Worm (Caenorhabditis elegans) whole organism, L1 larva: ENCODE results near the gene cls-3.

Experiments used
- aha-1 ChIP-seq: fragments of 150-350 bp; optimal IDR thresholded peaks from 2 replicates; lab custom pipeline; 2014; ENCODE audit warnings: missing biosample characterization, missing genetic modification characterization
- aly-2 ChIP-seq: fragments of 150-350 bp; optimal IDR thresholded peaks from 2 replicates; lab custom pipeline; 2014; ENCODE audit warnings: missing biosample characterization, missing genetic modification characterization
- blmp-1 ChIP-seq: fragments of 150-350 bp; optimal IDR thresholded peaks from 2 replicates; lab custom pipeline; 2014; ENCODE audit warnings: missing biosample characterization, missing genetic modification characterization
- ceh-82 ChIP-seq, 3 experiments: fragments of 150-350 bp in 1 of 3; sonication (generic microtip) in 2 of 3; optimal IDR thresholded peaks; 2 replicates each; lab custom pipeline; 2014 to 2017; ENCODE audit warnings: missing biosample characterization in 3 of 3, missing genetic modification characterization in 3 of 3
- ceh-90 ChIP-seq: sonication (generic microtip); optimal IDR thresholded peaks from 2 replicates; lab custom pipeline; 2016; ENCODE audit warnings: missing genetic modification characterization, missing compliant biosample characterization
- ces-1 ChIP-seq: fragments of 150-350 bp; optimal IDR thresholded peaks from 2 replicates; lab custom pipeline; 2014; ENCODE audit warnings: missing biosample characterization, missing genetic modification reagents, missing genetic modification characterization
- dsc-1 ChIP-seq: sonication (generic microtip); optimal IDR thresholded peaks from 2 replicates; lab custom pipeline; 2016; ENCODE audit warnings: mild to moderate bottlenecking, missing genetic modification characterization, missing compliant biosample characterization
- efl-1 ChIP-seq, 4 experiments: fragments of 150-350 bp; optimal IDR thresholded peaks in 3 of 4; peaks in 1 of 4; 1 replicate in 1 of 4; 2 replicates in 3 of 4; lab custom pipeline; 2014; ENCODE audit warnings: missing biosample characterization in 2 of 4, missing genetic modification characterization in 2 of 4, missing genetic modification reagents in 2 of 4
- efl-3 ChIP-seq: fragments of 200-800 bp; sonication (Bioruptor generic); optimal IDR thresholded peaks from 2 replicates; lab custom pipeline; 2018; ENCODE audit warnings: mild to moderate bottlenecking, missing genetic modification characterization, missing compliant biosample characterization
- egl-13 ChIP-seq: sonication (generic microtip); optimal IDR thresholded peaks from 2 replicates; lab custom pipeline; 2016; ENCODE audit warnings: missing genotype, missing genetic modification reagents, missing genetic modification characterization, missing compliant biosample characterization
- egl-27 ChIP-seq, 2 experiments: fragments of 150-350 bp in 1 of 2; sonication (generic microtip); optimal IDR thresholded peaks; 3 replicates each; lab custom pipeline; 2017 to 2018; ENCODE audit warnings: missing biosample characterization in 2 of 2, missing genetic modification characterization in 2 of 2, missing genetic modification reagents in 2 of 2
- elt-3 ChIP-seq, 6 experiments: fragments of 150-350 bp in 1 of 6; sonication (generic microtip); optimal IDR thresholded peaks; 2 replicates each; lab custom pipeline; 2017 to 2018; ENCODE audit warnings: missing biosample characterization in 6 of 6, missing genetic modification characterization in 6 of 6, inconsistent platforms in 1 of 6
- fkh-4 ChIP-seq: sonication (generic microtip); optimal IDR thresholded peaks from 2 replicates; lab custom pipeline; 2016; ENCODE audit warnings: missing compliant biosample characterization, missing genetic modification characterization, borderline replicate concordance
- fkh-8 ChIP-seq: sonication (generic microtip); optimal IDR thresholded peaks from 2 replicates; lab custom pipeline; 2016; ENCODE audit warnings: mild to moderate bottlenecking, missing genetic modification characterization, missing compliant biosample characterization
- hlh-4 ChIP-seq: sonication (generic microtip); optimal IDR thresholded peaks from 2 replicates; lab custom pipeline; 2016; ENCODE audit warnings: mild to moderate bottlenecking, missing genetic modification characterization, missing compliant biosample characterization
- hpl-2 ChIP-seq: fragments of 150-350 bp; optimal IDR thresholded peaks from 2 replicates; lab custom pipeline; 2014; ENCODE audit warnings: missing biosample characterization, missing genetic modification reagents, missing genetic modification characterization
- irx-1 ChIP-seq: sonication (generic microtip); optimal IDR thresholded peaks from 2 replicates; lab custom pipeline; 2016; ENCODE audit warnings: missing genetic modification characterization, missing compliant biosample characterization
- jun-1 ChIP-seq: fragments of 150-350 bp; optimal IDR thresholded peaks from 2 replicates; lab custom pipeline; 2014; ENCODE audit warnings: missing biosample characterization, missing genetic modification reagents, missing genetic modification characterization
- lin-15B ChIP-seq: fragments of 150-350 bp; sonication (generic microtip); optimal IDR thresholded peaks from 3 replicates; lab custom pipeline; 2014; ENCODE audit warnings: missing biosample characterization, missing genetic modification characterization
- lir-3 ChIP-seq: sonication (generic microtip); optimal IDR thresholded peaks from 2 replicates; lab custom pipeline; 2016; ENCODE audit warnings: mild to moderate bottlenecking, missing genetic modification characterization, moderate library complexity, missing compliant biosample characterization; ENCODE audit not compliant: poor library complexity
- lsy-2 ChIP-seq, 2 experiments: fragments of 150-350 bp; optimal IDR thresholded peaks; 2 replicates each; lab custom pipeline; 2014; ENCODE audit warnings: missing biosample characterization in 2 of 2, missing genetic modification characterization in 2 of 2
- mdl-1 ChIP-seq, 2 experiments: fragments of 150-350 bp; optimal IDR thresholded peaks; 2 replicates each; lab custom pipeline; 2014 to 2017; ENCODE audit warnings: missing biosample characterization in 2 of 2, missing genetic modification characterization in 2 of 2, inconsistent platforms in 1 of 2
- mep-1 ChIP-seq: fragments of 150-350 bp; optimal IDR thresholded peaks from 2 replicates; lab custom pipeline; 2014; ENCODE audit warnings: missing biosample characterization, missing genetic modification characterization
- nhr-11 ChIP-seq: fragments of 150-350 bp; optimal IDR thresholded peaks from 2 replicates; lab custom pipeline; 2014; ENCODE audit warnings: missing biosample characterization, missing genetic modification characterization
- nhr-20 ChIP-seq: sonication (generic microtip); optimal IDR thresholded peaks from 2 replicates; lab custom pipeline; 2016; ENCODE audit warnings: mild to moderate bottlenecking, missing genetic modification characterization, missing compliant biosample characterization
- nhr-237 ChIP-seq: fragments of 150-350 bp; optimal IDR thresholded peaks from 2 replicates; lab custom pipeline; 2014; ENCODE audit warnings: missing biosample characterization, missing genetic modification characterization
- nhr-47 ChIP-seq: sonication (generic microtip); optimal IDR thresholded peaks from 2 replicates; lab custom pipeline; 2016; ENCODE audit warnings: mild to moderate bottlenecking, missing genetic modification characterization, moderate library complexity, missing compliant biosample characterization
- nhr-71 ChIP-seq: sonication (generic microtip); optimal IDR thresholded peaks from 2 replicates; lab custom pipeline; 2016; ENCODE audit warnings: mild to moderate bottlenecking, missing genetic modification characterization, moderate library complexity, missing compliant biosample characterization
- nhr-76 ChIP-seq: sonication (generic microtip); optimal IDR thresholded peaks from 2 replicates; lab custom pipeline; 2017; ENCODE audit warnings: missing biosample characterization, missing genetic modification characterization
- nhr-84 ChIP-seq: sonication (generic microtip); optimal IDR thresholded peaks from 2 replicates; lab custom pipeline; 2017; ENCODE audit warnings: missing biosample characterization, missing genetic modification characterization
- pax-3 ChIP-seq: fragments of 200-800 bp; sonication (Bioruptor generic); optimal IDR thresholded peaks from 2 replicates; lab custom pipeline; 2018; ENCODE audit warnings: mild to moderate bottlenecking, missing genetic modification characterization, moderate library complexity, missing compliant biosample characterization
- sox-4 ChIP-seq: sonication (generic microtip); optimal IDR thresholded peaks from 2 replicates; lab custom pipeline; 2016; ENCODE audit warnings: missing genetic modification characterization, missing compliant biosample characterization
- tlp-1 ChIP-seq: fragments of 150-350 bp; optimal IDR thresholded peaks from 2 replicates; lab custom pipeline; 2014; ENCODE audit warnings: missing biosample characterization, missing genetic modification characterization
- unc-86 ChIP-seq: sonication (generic microtip); optimal IDR thresholded peaks from 2 replicates; lab custom pipeline; 2016; ENCODE audit warnings: missing genetic modification characterization, missing compliant biosample characterization
- zag-1 ChIP-seq: fragments of 150-350 bp; optimal IDR thresholded peaks from 2 replicates; lab custom pipeline; 2014; ENCODE audit warnings: missing biosample characterization, missing genetic modification characterization
- ztf-11 ChIP-seq, 2 experiments: sonication (generic microtip); optimal IDR thresholded peaks; 2 replicates each; lab custom pipeline; 2016 to 2017; ENCODE audit warnings: missing genetic modification characterization in 2 of 2, missing biosample characterization in 1 of 2, missing compliant biosample characterization in 1 of 2

Gene cls-3

DNA sequence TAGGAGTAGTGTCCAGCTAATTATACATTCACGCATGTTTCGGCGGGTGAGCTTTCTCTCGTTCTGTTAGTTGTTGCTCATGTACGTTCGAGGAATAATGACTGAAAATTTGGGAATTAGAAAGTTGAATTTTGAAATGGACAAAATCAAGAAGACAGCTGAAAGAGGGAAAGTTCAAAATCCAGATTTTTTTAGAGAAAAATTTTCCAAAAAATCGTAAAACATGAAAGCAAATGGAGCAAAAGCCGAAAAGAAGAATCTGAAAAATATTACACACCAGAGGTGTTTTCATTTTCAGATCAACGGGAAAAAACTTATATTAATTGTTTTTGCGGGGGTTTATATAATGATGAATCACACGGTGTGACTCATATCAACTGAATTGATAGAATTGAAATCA lies 18.2 kb downstream of the cls-3 start, which contains the start of gene ina-1:
ina-1 (minus strand) TSS at position 101 of the 400 bp plus-strand sequence.
- no peak for TF ChIP-seq nhr-84 (tag; lab: Kevin White, UChicago)
- no peak for TF ChIP-seq efl-3 (GFP tag; lab: Kevin White, UChicago)
- no peak for TF ChIP-seq nhr-11 (tag; lab: Kevin White, UChicago)
- TF ChIP-seq sox-4 (tag; lab: Kevin White, UChicago) = no peak
- TF ChIP-seq pax-3 = no peak
- TF ChIP-seq hlh-4 (tag; lab: Kevin White, UChicago) = no peak
- no peak for TF ChIP-seq aha-1 (tag; lab: Kevin White, UChicago)
- TF ChIP-seq lsy-2 (tag; optimal IDR thresholded peaks at IDR 0.05; lab: Kevin White, UChicago) = no peak
- no peak for TF ChIP-seq nhr-20 (tag; lab: Kevin White, UChicago)
- no peak for TF ChIP-seq nhr-47 (tag; lab: Kevin White, UChicago)
- no peak for TF ChIP-seq nhr-76
- no peak for TF ChIP-seq ces-1 (GFP tag; lab: Kevin White, UChicago)
- TF ChIP-seq fkh-4 (tag; lab: Kevin White, UChicago) = no peak
- no peak for TF ChIP-seq ceh-90 (tag; lab: Kevin White, UChicago)
- TF ChIP-seq elt-3 (tag; optimal IDR thresholded peaks at IDR 0.05; lab: Kevin White, UChicago) = no peak
- TF ChIP-seq dsc-1 (tag; lab: Kevin White, UChicago) = no peak
- no peak for TF ChIP-seq hpl-2 (GFP tag; lab: Kevin White, UChicago)
- no peak for TF ChIP-seq irx-1 (tag; lab: Kevin White, UChicago)
- TF ChIP-seq unc-86 (tag; lab: Kevin White, UChicago) = no peak

DNA sequence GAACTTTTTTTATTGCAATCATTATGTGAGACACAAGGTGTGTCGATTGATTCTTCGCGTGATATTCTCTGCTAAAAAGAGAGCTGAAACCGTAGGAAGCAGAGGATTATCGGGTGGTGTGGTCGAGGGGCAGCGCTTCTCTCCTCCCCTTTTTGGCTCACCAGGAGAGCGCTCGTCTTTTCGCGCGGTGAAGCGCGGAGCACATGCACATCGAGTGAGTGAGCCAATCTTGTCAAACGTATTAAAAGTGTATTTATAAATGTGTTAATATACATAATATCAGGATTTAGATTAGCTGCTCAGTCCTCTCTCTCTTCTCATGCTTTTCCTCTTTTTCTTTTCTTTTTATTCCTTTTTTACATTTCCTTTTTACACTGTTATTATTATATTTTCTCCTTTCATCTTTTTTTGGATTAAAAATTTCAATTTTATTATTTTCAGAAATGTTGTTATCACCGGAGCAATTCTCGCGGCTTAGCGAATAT lies 28.2 kb downstream of the cls-3 start, which contains the start of gene dgk-3:
dgk-3 (plus strand) TSS at position 435 of the 485 bp plus-strand sequence.
- TF ChIP-seq nhr-20 (tag; lab: Kevin White, UChicago) (no peak), ceh-82 (tag; optimal IDR thresholded peaks at IDR 0.05; lab: Kevin White, UChicago) (no peak), sox-4 (tag; lab: Kevin White, UChicago) (peak; percentile 38), ces-1 (GFP tag; lab: Kevin White, UChicago) (no peak), nhr-84 (tag; lab: Kevin White, UChicago) (no peak), mdl-1 (tag; optimal IDR thresholded peaks at IDR 0.05; lab: Kevin White, UChicago) (no peak), tlp-1 (tag; lab: Kevin White, UChicago) (no peak), egl-13 (tag; lab: Kevin White, UChicago) (no peak), nhr-71 (tag; lab: Kevin White, UChicago) (no peak), mep-1 (tag; lab: Kevin White, UChicago) (no peak), lir-3 (tag; lab: Kevin White, UChicago) (no peak), egl-27 (tag; optimal IDR thresholded peaks at IDR 0.05; lab: Kevin White, UChicago) (no peak), ztf-11 (tag; optimal IDR thresholded peaks at IDR 0.05; lab: Kevin White, UChicago) (no peak), fkh-8 (tag; lab: Kevin White, UChicago) (peak; percentile 44), nhr-47 (tag; lab: Kevin White, UChicago) (no peak), dsc-1 (tag; lab: Kevin White, UChicago) (peak; percentile 83), lsy-2 (tag; optimal IDR thresholded peaks at IDR 0.05; lab: Kevin White, UChicago) (no peak), nhr-237 (no peak), efl-3 (GFP tag; lab: Kevin White, UChicago) (no peak), hlh-4 (tag; lab: Kevin White, UChicago) (no peak), zag-1 (tag; lab: Kevin White, UChicago) (no peak), pax-3 (peak; percentile 58), lin-15B (tag; lab: Kevin White, UChicago) (no peak), jun-1 (tag; lab: Kevin White, UChicago) (no peak), aly-2 (no peak), nhr-11 (tag; lab: Kevin White, UChicago) (no peak), efl-1 (optimal IDR thresholded peaks at IDR 0.05; lab: Kevin White, UChicago) (no peak), efl-1 (GFP tag; optimal IDR thresholded peaks at IDR 0.05 in 1 of 2; lab: Kevin White, UChicago) (peak in 1 of 2 experiments; percentile 69)
- TF ChIP-seq, all 84 proteins: peak for 5

DNA sequence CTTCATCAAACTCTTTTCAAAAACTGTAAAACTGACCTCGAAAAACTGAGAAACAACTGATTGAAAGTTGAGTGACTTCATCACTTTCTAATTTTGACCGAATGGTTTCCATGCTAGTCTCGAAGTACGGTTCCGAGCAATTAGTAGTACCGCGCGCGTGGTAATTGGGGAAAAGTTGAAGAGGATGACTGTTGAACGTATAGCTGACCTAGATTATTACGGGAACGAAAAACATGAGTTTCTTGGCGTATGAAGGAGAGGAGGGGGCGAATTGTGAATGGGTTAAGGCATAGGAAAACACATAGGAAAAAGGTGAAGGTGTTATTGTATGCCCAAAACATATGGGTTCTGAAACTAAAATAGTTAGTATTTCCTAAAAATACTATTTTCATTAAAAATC lies 29.4 kb downstream of the cls-3 start, which contains the start of gene ptr-9:
ptr-9 (minus strand) TSS at position 101 of the 400 bp plus-strand sequence.
- TF ChIP-seq hlh-4 (tag; lab: Kevin White, UChicago) = no peak
- TF ChIP-seq blmp-1 (tag; lab: Kevin White, UChicago) = peak; percentile 35
- TF ChIP-seq, all 84 proteins: peak for 1
